Worm (Caenorhabditis elegans): ENCODE data around the gene T02E9.5.

T02E9.5 gene

ce11 chrV:11344816-11345336 lies 2.8 kb downstream of the T02E9.5 start:
- no peak for TF ChIP-seq nhr-12 (tag; optimal IDR thresholded peaks at IDR 0.05)
- TF ChIP-seq efl-1 (optimal IDR thresholded peaks at IDR 0.05), result no peak
- TF ChIP-seq efl-1 (GFP tag; optimal IDR thresholded peaks at IDR 0.05 in 1 of 2), result peak in 1 of 2 experiments; percentile 9

ce11 chrV:11346912-11347311 lies 4.9 kb downstream of the T02E9.5 start, which contains the start of gene grl-7:
grl-7 (minus strand) TSS chrV:11347012.
- TF ChIP-seq nhr-84 (tag; optimal IDR thresholded peaks at IDR 0.05), result no peak
- no peak for TF ChIP-seq tbx-2 (tag; optimal IDR thresholded peaks at IDR 0.05)
- no peak for TF ChIP-seq unc-62 (GFP tag; optimal IDR thresholded peaks at IDR 0.05)
- TF ChIP-seq lin-35 (GFP tag; optimal IDR thresholded peaks at IDR 0.05), result no peak
- TF ChIP-seq rnt-1 (tag; optimal IDR thresholded peaks at IDR 0.05), result no peak
- no peak for TF ChIP-seq nhr-11 (tag; optimal IDR thresholded peaks at IDR 0.05)
- TF ChIP-seq efl-1 (optimal IDR thresholded peaks at IDR 0.05), result no peak
- peak in 1 of 2 experiments; percentile 33 for TF ChIP-seq efl-1 (GFP tag; optimal IDR thresholded peaks at IDR 0.05 in 1 of 2)

- TF ChIP-seq sptf-1 (tag; optimal IDR thresholded peaks at IDR 0.05) (no peak), lin-14 (GFP tag; optimal IDR thresholded peaks at IDR 0.05) (peak; percentile 47), lin-39 (tag; optimal IDR thresholded peaks at IDR 0.05) (no peak), fkh-10 (GFP tag; optimal IDR thresholded peaks at IDR 0.05) (peak; percentile 19)
Measured at ce11 chrV:11351263-11351662, 9.2 kb downstream of the T02E9.5 start.

- TF ChIP-seq mef-2 (tag; optimal IDR thresholded peaks at IDR 0.05) (no peak), efl-3 (GFP tag; optimal IDR thresholded peaks at IDR 0.05) (no peak), xbp-1 (tag; optimal IDR thresholded peaks at IDR 0.05) (no peak), unc-62 (GFP tag; optimal IDR thresholded peaks at IDR 0.05) (no peak), F16B12.6 (tag; optimal IDR thresholded peaks at IDR 0.05) (no peak), C16A3.4 (tag; optimal IDR thresholded peaks at IDR 0.05) (no peak), lin-15B (tag; optimal IDR thresholded peaks at IDR 0.05) (no peak), C04F5.9 (tag; optimal IDR thresholded peaks at IDR 0.05) (no peak), ces-1 (GFP tag; optimal IDR thresholded peaks at IDR 0.05) (no peak), mep-1 (tag; optimal IDR thresholded peaks at IDR 0.05) (no peak), elt-2 (tag; optimal IDR thresholded peaks at IDR 0.05) (no peak), snu-23 (GFP tag; optimal IDR thresholded peaks at IDR 0.05) (no peak), dpl-1 (GFP tag; optimal IDR thresholded peaks at IDR 0.05) (no peak), elt-3 (tag; optimal IDR thresholded peaks at IDR 0.05) (no peak), grh-1 (GFP tag; IDR thresholded peaks at IDR 0.05) (no peak), aly-2 (tag; optimal IDR thresholded peaks at IDR 0.05) (no peak), lin-39 (tag; optimal IDR thresholded peaks at IDR 0.05) (no peak), egl-27 (tag; optimal IDR thresholded peaks at IDR 0.05) (no peak), Y116A8C.19 (tag; optimal IDR thresholded peaks at IDR 0.05; ENCODE audit: borderline replicate concordance) (no peak), unc-98 (GFP tag; IDR thresholded peaks at IDR 0.05) (no peak)
Measured at ce11 chrV:11352893-11353292, 10.9 kb downstream of the T02E9.5 start, which contains the start of gene npr-25. npr-25 (minus strand) TSS chrV:11352993.

ce11 chrV:11354264-11354663 lies 12.2 kb downstream of the T02E9.5 start:
- peak; percentile 3 for TF ChIP-seq ces-1 (GFP tag; optimal IDR thresholded peaks at IDR 0.05)
- peak; percentile 56 for TF ChIP-seq lin-14 (GFP tag; optimal IDR thresholded peaks at IDR 0.05)
- no peak for TF ChIP-seq pag-3 (tag; optimal IDR thresholded peaks at IDR 0.05; ENCODE audit: borderline replicate concordance, insufficient read depth)
- peak; percentile 12 for TF ChIP-seq fkh-10 (GFP tag; optimal IDR thresholded peaks at IDR 0.05)

ce11 chrV:11363575-11363974 lies 21.5 kb downstream of the T02E9.5 start:
- TF ChIP-seq aha-1 (tag; optimal IDR thresholded peaks at IDR 0.05) (no peak), fkh-10 (GFP tag; optimal IDR thresholded peaks at IDR 0.05) (no peak), xbp-1 (tag; optimal IDR thresholded peaks at IDR 0.05) (no peak), nhr-20 (tag; optimal IDR thresholded peaks at IDR 0.05) (no peak), ets-5 (GFP tag; IDR thresholded peaks at IDR 0.05) (no peak), sox-4 (tag; optimal IDR thresholded peaks at IDR 0.05) (no peak), ceh-90 (tag; optimal IDR thresholded peaks at IDR 0.05) (no peak), ceh-8 (GFP tag; optimal IDR thresholded peaks at IDR 0.05) (no peak), fos-1 (tag; optimal IDR thresholded peaks at IDR 0.05) (no peak), lin-39 (tag; optimal IDR thresholded peaks at IDR 0.05) (no peak), elt-3 (tag; optimal IDR thresholded peaks at IDR 0.05) (no peak), tbx-2 (tag; optimal IDR thresholded peaks at IDR 0.05) (no peak), C04F5.9 (tag; optimal IDR thresholded peaks at IDR 0.05) (no peak), Y116A8C.19 (tag; optimal IDR thresholded peaks at IDR 0.05; ENCODE audit: borderline replicate concordance) (no peak)

Data from whole organism, L1 larva.